Worm (Caenorhabditis elegans) whole organism, L1 larva: ENCODE results near the gene srd-8.

Source experiments
- C04F5.9 ChIP-seq: sonication (generic microtip); optimal IDR thresholded peaks from 2 replicates; lab custom pipeline; 2016; ENCODE audit warnings: missing genetic modification characterization, missing compliant biosample characterization
- C16A3.4 ChIP-seq: fragments of 150-350 bp; optimal IDR thresholded peaks from 2 replicates; lab custom pipeline; 2014; ENCODE audit warnings: missing biosample characterization, missing genetic modification characterization
- C34B4.2 ChIP-seq: sonication (generic microtip); optimal IDR thresholded peaks from 2 replicates; lab custom pipeline; 2017; ENCODE audit warnings: mild to moderate bottlenecking, missing genetic modification characterization, missing compliant biosample characterization
- F16B12.6 ChIP-seq: fragments of 150-350 bp; optimal IDR thresholded peaks from 2 replicates; lab custom pipeline; 2014; ENCODE audit warnings: missing biosample characterization, missing genetic modification characterization
- alr-1 ChIP-seq: fragments of 200-800 bp; sonication (Bioruptor generic); optimal IDR thresholded peaks from 2 replicates; lab custom pipeline; 2018; ENCODE audit warnings: borderline replicate concordance, mild to moderate bottlenecking, missing genetic modification characterization, missing compliant biosample characterization
- blmp-1 ChIP-seq: fragments of 150-350 bp; optimal IDR thresholded peaks from 2 replicates; lab custom pipeline; 2014; ENCODE audit warnings: missing biosample characterization, missing genetic modification characterization
- ceh-88 ChIP-seq: fragments of 200-800 bp; sonication (Bioruptor generic); IDR thresholded peaks from 2 replicates; pipeline ENCODE4 v1.3.6; 2022; ENCODE audit warnings: missing genetic modification characterization, missing compliant biosample characterization
- ceh-90 ChIP-seq: sonication (generic microtip); optimal IDR thresholded peaks from 2 replicates; lab custom pipeline; 2016; ENCODE audit warnings: missing genetic modification characterization, missing compliant biosample characterization
- ces-1 ChIP-seq: fragments of 150-350 bp; optimal IDR thresholded peaks from 2 replicates; lab custom pipeline; 2014; ENCODE audit warnings: missing biosample characterization, missing genetic modification reagents, missing genetic modification characterization
- dpl-1 ChIP-seq, 3 experiments: fragments of 150-350 bp in 2 of 3; sonication (generic microtip) in 1 of 3; optimal IDR thresholded peaks; 2 replicates each; lab custom pipeline; 2014 to 2017; ENCODE audit warnings: missing biosample characterization in 3 of 3, missing genetic modification characterization in 3 of 3, missing genetic modification reagents in 3 of 3
- dsc-1 ChIP-seq: sonication (generic microtip); optimal IDR thresholded peaks from 2 replicates; lab custom pipeline; 2016; ENCODE audit warnings: mild to moderate bottlenecking, missing genetic modification characterization, missing compliant biosample characterization
- efl-1 ChIP-seq, 4 experiments: fragments of 150-350 bp; optimal IDR thresholded peaks in 3 of 4; peaks in 1 of 4; 1 replicate in 1 of 4; 2 replicates in 3 of 4; lab custom pipeline; 2014; ENCODE audit warnings: missing biosample characterization in 2 of 4, missing genetic modification characterization in 2 of 4, missing genetic modification reagents in 2 of 4
- efl-3 ChIP-seq: fragments of 200-800 bp; sonication (Bioruptor generic); optimal IDR thresholded peaks from 2 replicates; lab custom pipeline; 2018; ENCODE audit warnings: mild to moderate bottlenecking, missing genetic modification characterization, missing compliant biosample characterization
- elt-2 ChIP-seq: sonication (generic microtip); optimal IDR thresholded peaks from 2 replicates; lab custom pipeline; 2016; ENCODE audit warnings: missing genetic modification characterization, mild to moderate bottlenecking, inconsistent platforms, missing compliant biosample characterization, missing genetic modification reagents
- elt-3 ChIP-seq, 6 experiments: fragments of 150-350 bp in 1 of 6; sonication (generic microtip); optimal IDR thresholded peaks; 2 replicates each; lab custom pipeline; 2017 to 2018; ENCODE audit warnings: missing biosample characterization in 6 of 6, missing genetic modification characterization in 6 of 6, inconsistent platforms in 1 of 6
- fkh-10 ChIP-seq: sonication (generic microtip); optimal IDR thresholded peaks from 2 replicates; lab custom pipeline; 2017; ENCODE audit warnings: missing biosample characterization, missing genetic modification reagents, missing genetic modification characterization
- fkh-4 ChIP-seq: sonication (generic microtip); optimal IDR thresholded peaks from 2 replicates; lab custom pipeline; 2016; ENCODE audit warnings: missing compliant biosample characterization, missing genetic modification characterization, borderline replicate concordance
- fkh-8 ChIP-seq: sonication (generic microtip); optimal IDR thresholded peaks from 2 replicates; lab custom pipeline; 2016; ENCODE audit warnings: mild to moderate bottlenecking, missing genetic modification characterization, missing compliant biosample characterization
- fos-1 ChIP-seq: fragments of 150-350 bp; optimal IDR thresholded peaks from 2 replicates; lab custom pipeline; 2014; ENCODE audit warnings: missing biosample characterization, missing genetic modification characterization
- grh-1 ChIP-seq: fragments of 200-800 bp; sonication (Bioruptor generic); IDR thresholded peaks from 2 replicates; pipeline ENCODE4 v1.3.6; 2022; ENCODE audit warnings: missing genetic modification reagents, missing genetic modification characterization, missing compliant biosample characterization
- hlh-17 ChIP-seq: fragments of 200-800 bp; sonication (Bioruptor generic); optimal IDR thresholded peaks from 2 replicates; lab custom pipeline; 2018; ENCODE audit warnings: missing genetic modification characterization, mild to moderate bottlenecking, missing compliant biosample characterization, moderate library complexity, borderline replicate concordance
- irx-1 ChIP-seq: sonication (generic microtip); optimal IDR thresholded peaks from 2 replicates; lab custom pipeline; 2016; ENCODE audit warnings: missing genetic modification characterization, missing compliant biosample characterization
- isw-1 ChIP-seq: fragments of 200-800 bp; sonication (Bioruptor generic); IDR thresholded peaks from 2 replicates; pipeline ENCODE4 v1.3.6; 2022; ENCODE audit warnings: missing genetic modification characterization, missing compliant biosample characterization
- jun-1 ChIP-seq: fragments of 150-350 bp; optimal IDR thresholded peaks from 2 replicates; lab custom pipeline; 2014; ENCODE audit warnings: missing biosample characterization, missing genetic modification reagents, missing genetic modification characterization
- lin-14 ChIP-seq: fragments of 200-800 bp; sonication (Bioruptor generic); optimal IDR thresholded peaks from 2 replicates; lab custom pipeline; 2018; ENCODE audit warnings: mild to moderate bottlenecking, missing genetic modification characterization, moderate library complexity, missing compliant biosample characterization
- lir-3 ChIP-seq: sonication (generic microtip); optimal IDR thresholded peaks from 2 replicates; lab custom pipeline; 2016; ENCODE audit warnings: mild to moderate bottlenecking, missing genetic modification characterization, moderate library complexity, missing compliant biosample characterization; ENCODE audit not compliant: poor library complexity
- lsy-2 ChIP-seq, 2 experiments: fragments of 150-350 bp; optimal IDR thresholded peaks; 2 replicates each; lab custom pipeline; 2014; ENCODE audit warnings: missing biosample characterization in 2 of 2, missing genetic modification characterization in 2 of 2
- mef-2 ChIP-seq: fragments of 150-350 bp; optimal IDR thresholded peaks from 2 replicates; lab custom pipeline; 2014; ENCODE audit warnings: missing biosample characterization, missing genetic modification characterization
- nhr-19 ChIP-seq: fragments of 200-800 bp; sonication (Bioruptor generic); conservative IDR thresholded peaks from 2 replicates; pipeline ENCODE4 v1.3.6; 2022; ENCODE audit warnings: missing genetic modification characterization, missing compliant biosample characterization
- nhr-237 ChIP-seq: fragments of 150-350 bp; optimal IDR thresholded peaks from 2 replicates; lab custom pipeline; 2014; ENCODE audit warnings: missing biosample characterization, missing genetic modification characterization
- nhr-47 ChIP-seq: sonication (generic microtip); optimal IDR thresholded peaks from 2 replicates; lab custom pipeline; 2016; ENCODE audit warnings: mild to moderate bottlenecking, missing genetic modification characterization, moderate library complexity, missing compliant biosample characterization
- nhr-76 ChIP-seq: sonication (generic microtip); optimal IDR thresholded peaks from 2 replicates; lab custom pipeline; 2017; ENCODE audit warnings: missing biosample characterization, missing genetic modification characterization
- nhr-84 ChIP-seq: sonication (generic microtip); optimal IDR thresholded peaks from 2 replicates; lab custom pipeline; 2017; ENCODE audit warnings: missing biosample characterization, missing genetic modification characterization
- nhr-85 ChIP-seq: sonication (generic microtip); peaks from one replicate; lab custom pipeline; 2016; ENCODE audit warnings: missing genetic modification characterization, inconsistent platforms, missing compliant biosample characterization
- pax-3 ChIP-seq: fragments of 200-800 bp; sonication (Bioruptor generic); optimal IDR thresholded peaks from 2 replicates; lab custom pipeline; 2018; ENCODE audit warnings: mild to moderate bottlenecking, missing genetic modification characterization, moderate library complexity, missing compliant biosample characterization
- pqm-1 ChIP-seq: sonication (generic microtip); optimal IDR thresholded peaks from 3 replicates; lab custom pipeline; 2017; ENCODE audit warnings: missing biosample characterization, missing genetic modification characterization
- rnt-1 ChIP-seq: sonication (generic microtip); optimal IDR thresholded peaks from 2 replicates; lab custom pipeline; 2016; ENCODE audit warnings: mild to moderate bottlenecking, missing genetic modification characterization, moderate library complexity, missing compliant biosample characterization
- snpc-4 ChIP-seq: fragments of 150-350 bp; optimal IDR thresholded peaks from 2 replicates; lab custom pipeline; 2014; ENCODE audit warnings: missing biosample characterization, missing genetic modification characterization
- snu-23 ChIP-seq: sonication (generic microtip); optimal IDR thresholded peaks from 2 replicates; lab custom pipeline; 2016; ENCODE audit warnings: missing genetic modification characterization, missing compliant biosample characterization
- sox-4 ChIP-seq: sonication (generic microtip); optimal IDR thresholded peaks from 2 replicates; lab custom pipeline; 2016; ENCODE audit warnings: missing genetic modification characterization, missing compliant biosample characterization
- sup-37 ChIP-seq: fragments of 200-800 bp; sonication (Bioruptor generic); optimal IDR thresholded peaks from 2 replicates; lab custom pipeline; 2018; ENCODE audit warnings: mild to moderate bottlenecking, missing genetic modification characterization, missing compliant biosample characterization
- swsn-7 ChIP-seq: sonication (generic microtip); optimal IDR thresholded peaks from 2 replicates; lab custom pipeline; 2016; ENCODE audit warnings: missing genetic modification characterization, missing compliant biosample characterization
- tbx-2 ChIP-seq: sonication (generic microtip); optimal IDR thresholded peaks from 2 replicates; lab custom pipeline; 2016; ENCODE audit warnings: missing genetic modification characterization, missing compliant biosample characterization
- tlp-1 ChIP-seq: fragments of 150-350 bp; optimal IDR thresholded peaks from 2 replicates; lab custom pipeline; 2014; ENCODE audit warnings: missing biosample characterization, missing genetic modification characterization
- unc-30 ChIP-seq: sonication (generic microtip); optimal IDR thresholded peaks from 2 replicates; lab custom pipeline; 2017; ENCODE audit warnings: missing biosample characterization, missing genetic modification characterization
- vab-15 ChIP-seq: sonication (generic microtip); optimal IDR thresholded peaks from 2 replicates; lab custom pipeline; 2017; ENCODE audit warnings: missing genotype, mild to moderate bottlenecking, missing genetic modification characterization, missing compliant biosample characterization
- zip-4 ChIP-seq: fragments of 200-800 bp; sonication (Bioruptor generic); optimal IDR thresholded peaks from 2 replicates; lab custom pipeline; 2018; ENCODE audit warnings: mild to moderate bottlenecking, missing genetic modification characterization, moderate library complexity, missing compliant biosample characterization

srd-8 gene

ce11 chrIV:5607343-5607742 lies 38.1 kb downstream of the srd-8 start (continued):
- TF ChIP-seq fkh-8 (tag; lab: Kevin White, UChicago) (peak; percentile 62), fos-1 (tag; lab: Kevin White, UChicago) (no peak), efl-3 (GFP tag; lab: Kevin White, UChicago) (no peak), snu-23 (GFP tag; lab: Kevin White, UChicago) (peak; percentile 54), hlh-17 (no peak), C16A3.4 (tag; lab: Kevin White, UChicago) (peak; percentile 64), ces-1 (no peak), jun-1 (tag; lab: Kevin White, UChicago) (peak; percentile 31), elt-2 (no peak), lsy-2 (tag; optimal IDR thresholded peaks at IDR 0.05; lab: Kevin White, UChicago) (peak; percentile 39 to 68), alr-1 (tag; lab: Kevin White, UChicago) (no peak), C34B4.2 (tag; lab: Kevin White, UChicago) (no peak), blmp-1 (tag; lab: Kevin White, UChicago) (no peak), dsc-1 (tag; lab: Kevin White, UChicago) (peak; percentile 36), dpl-1 (GFP tag; optimal IDR thresholded peaks at IDR 0.05; lab: Kevin White, UChicago) (peak in 1 of 3 experiments; percentile 46), nhr-19 (GFP tag; lab: Robert Waterston, UW) (peak; percentile 40; the same call in 1 of the 2 replicates), vab-15 (tag; lab: Kevin White, UChicago) (no peak), nhr-76 (no peak), lin-14 (peak; percentile 98), nhr-47 (peak; percentile 62), snpc-4 (peak; percentile 44), zip-4 (GFP tag; lab: Kevin White, UChicago) (no peak), elt-3 (tag; optimal IDR thresholded peaks at IDR 0.05; lab: Kevin White, UChicago) (no peak), ceh-88 (GFP tag; lab: Robert Waterston, UW) (no peak), sox-4 (tag; lab: Kevin White, UChicago) (no peak), fkh-10 (GFP tag; lab: Kevin White, UChicago) (peak; percentile 26), tbx-2 (tag; lab: Kevin White, UChicago) (peak; percentile 38), sup-37 (GFP tag; lab: Kevin White, UChicago) (no peak), isw-1 (GFP tag; lab: Robert Waterston, UW) (peak; percentile 25; the same call in 1 of the 2 replicates), tlp-1 (tag; lab: Kevin White, UChicago) (no peak), mef-2 (no peak), efl-1 (optimal IDR thresholded peaks at IDR 0.05; lab: Kevin White, UChicago) (peak; percentile 33 to 35), efl-1 (GFP tag; optimal IDR thresholded peaks at IDR 0.05 in 1 of 2; lab: Kevin White, UChicago) (peak; percentile 4 to 92), F16B12.6 (tag; lab: Kevin White, UChicago) (no peak), pqm-1 (tag; lab: Kevin White, UChicago) (no peak), pax-3 (tag; lab: Kevin White, UChicago) (no peak), fkh-4 (tag; lab: Kevin White, UChicago) (no peak)

ce11 chrIV:5605225-5605624 lies 40.2 kb downstream of the srd-8 start:
- TF ChIP-seq efl-1 (optimal IDR thresholded peaks at IDR 0.05; lab: Kevin White, UChicago) = no peak
- no peak for TF ChIP-seq efl-1 (GFP tag; optimal IDR thresholded peaks at IDR 0.05 in 1 of 2; lab: Kevin White, UChicago)
- peak; percentile 67 for TF ChIP-seq blmp-1 (tag; lab: Kevin White, UChicago)
- TF ChIP-seq nhr-84 (tag; lab: Kevin White, UChicago) = no peak
- TF ChIP-seq fkh-10 (GFP tag; lab: Kevin White, UChicago) = no peak
- no peak for TF ChIP-seq nhr-85 (tag; lab: Kevin White, UChicago)

ce11 chrIV:5604465-5604864 lies 40.9 kb downstream of the srd-8 start:
- no peak for TF ChIP-seq nhr-84 (tag; lab: Kevin White, UChicago)
- peak; percentile 2 for TF ChIP-seq dsc-1 (tag; lab: Kevin White, UChicago)
- TF ChIP-seq alr-1 (tag; lab: Kevin White, UChicago) = no peak
- no peak for TF ChIP-seq elt-3 (tag; optimal IDR thresholded peaks at IDR 0.05; lab: Kevin White, UChicago)
- no peak for TF ChIP-seq ceh-90 (tag; lab: Kevin White, UChicago)
- TF ChIP-seq lin-14 = peak; percentile 93
- TF ChIP-seq C04F5.9 (tag; lab: Kevin White, UChicago) = no peak
- TF ChIP-seq nhr-76 = no peak
- TF ChIP-seq ces-1 = no peak
- TF ChIP-seq unc-30 (tag; lab: Kevin White, UChicago) = no peak
- TF ChIP-seq swsn-7 (tag; lab: Kevin White, UChicago) = peak; percentile 64
- TF ChIP-seq nhr-237 (tag; lab: Kevin White, UChicago) = peak; percentile 2
- peak in 2 of 3 experiments; percentile 16 to 27 for TF ChIP-seq dpl-1 (GFP tag; optimal IDR thresholded peaks at IDR 0.05; lab: Kevin White, UChicago)
- peak; percentile 39 for TF ChIP-seq sox-4 (tag; lab: Kevin White, UChicago)
- TF ChIP-seq isw-1 (GFP tag; lab: Robert Waterston, UW) = peak; percentile 5; the same call in 1 of the 2 replicates
- peak; percentile 41 for TF ChIP-seq fos-1 (tag; lab: Kevin White, UChicago)
- TF ChIP-seq mef-2 = peak; percentile 60
- TF ChIP-seq grh-1 (GFP tag; lab: Robert Waterston, UW) = no peak
- TF ChIP-seq rnt-1 (tag; lab: Kevin White, UChicago) = peak; percentile 14
- peak; percentile 51 for TF ChIP-seq snpc-4
- TF ChIP-seq lir-3 (tag; lab: Kevin White, UChicago) = peak; percentile 29
- peak; percentile 89 for TF ChIP-seq irx-1 (tag; lab: Kevin White, UChicago)
